Worm (Caenorhabditis elegans) whole organism, mixed stage, embryonic: ENCODE data around the gene M02D8.2.

ENCODE experiments used
- M03D4.4 ChIP-seq: sonication (generic microtip); optimal IDR thresholded peaks from 2 replicates; lab custom pipeline; 2017; ENCODE audit warnings: mild to moderate bottlenecking, missing genetic modification characterization, missing compliant biosample characterization
- bed-3 ChIP-seq: fragments of 200-800 bp; sonication (Bioruptor generic); optimal IDR thresholded peaks from 3 replicates; lab custom pipeline; 2018; ENCODE audit warnings: mild to moderate bottlenecking, missing genetic modification characterization, moderate library complexity, missing compliant biosample characterization
- ceh-39 ChIP-seq: fragments of 150-350 bp; optimal IDR thresholded peaks from 2 replicates; lab custom pipeline; 2014; ENCODE audit warnings: missing biosample characterization, missing genetic modification characterization
- ceh-43 ChIP-seq: fragments of 200-800 bp; sonication (Bioruptor generic); optimal IDR thresholded peaks from 2 replicates; lab custom pipeline; 2018; ENCODE audit warnings: mild to moderate bottlenecking, missing genetic modification characterization, moderate library complexity, missing compliant biosample characterization
- ces-1 ChIP-seq: fragments of 150-350 bp; optimal IDR thresholded peaks from 2 replicates; lab custom pipeline; 2014; ENCODE audit warnings: missing biosample characterization, missing genetic modification reagents, missing genetic modification characterization
- cnd-1 ChIP-seq: fragments of 200-800 bp; sonication (Bioruptor generic); optimal IDR thresholded peaks from 2 replicates; lab custom pipeline; 2018; ENCODE audit warnings: mild to moderate bottlenecking, missing genetic modification characterization, missing compliant biosample characterization
- drap-1 ChIP-seq: fragments of 200-800 bp; sonication (Bioruptor generic); optimal IDR thresholded peaks from 3 replicates; lab custom pipeline; 2018; ENCODE audit warnings: mild to moderate bottlenecking, missing genetic modification characterization, missing compliant biosample characterization
- elt-3 ChIP-seq: fragments of 150-350 bp; optimal IDR thresholded peaks from 2 replicates; lab custom pipeline; 2014; ENCODE audit warnings: missing biosample characterization, missing genetic modification characterization
- flh-1 ChIP-seq: fragments of 200-800 bp; sonication (Bioruptor generic); optimal IDR thresholded peaks from 2 replicates; lab custom pipeline; 2018; ENCODE audit warnings: mild to moderate bottlenecking, missing genetic modification characterization, moderate library complexity, missing compliant biosample characterization
- ham-2 ChIP-seq: fragments of 200-800 bp; sonication (Bioruptor generic); optimal IDR thresholded peaks from 2 replicates; lab custom pipeline; 2018; ENCODE audit warnings: mild to moderate bottlenecking, missing genetic modification characterization, missing compliant biosample characterization
- hlh-1 ChIP-seq: fragments of 150-350 bp; optimal IDR thresholded peaks from 2 replicates; lab custom pipeline; 2014; ENCODE audit warnings: missing biosample characterization, missing genetic modification reagents, missing genetic modification characterization
- lin-13 ChIP-seq: fragments of 150-350 bp; optimal IDR thresholded peaks from 2 replicates; lab custom pipeline; 2014; ENCODE audit warnings: missing biosample characterization, missing genetic modification characterization
- lsy-2 ChIP-seq: fragments of 150-350 bp; optimal IDR thresholded peaks from 2 replicates; lab custom pipeline; 2014; ENCODE audit warnings: missing biosample characterization, missing genetic modification characterization
- mep-1 ChIP-seq: fragments of 150-350 bp; optimal IDR thresholded peaks from 2 replicates; lab custom pipeline; 2017; ENCODE audit warnings: missing biosample characterization, missing genetic modification reagents, missing genetic modification characterization, inconsistent platforms
- mls-2 ChIP-seq: sonication (generic microtip); optimal IDR thresholded peaks from 2 replicates; lab custom pipeline; 2016; ENCODE audit warnings: mild to moderate bottlenecking, missing genetic modification characterization, moderate library complexity, missing compliant biosample characterization
- nhr-2 ChIP-seq: fragments of 150-350 bp; optimal IDR thresholded peaks from 2 replicates; lab custom pipeline; 2014; ENCODE audit warnings: missing biosample characterization, missing genetic modification characterization
- nhr-28 ChIP-seq: fragments of 150-350 bp; optimal IDR thresholded peaks from 2 replicates; lab custom pipeline; 2014; ENCODE audit warnings: missing biosample characterization, missing genetic modification characterization
- pha-4 ChIP-seq: fragments of 150-350 bp; optimal IDR thresholded peaks from 2 replicates; lab custom pipeline; 2018; ENCODE audit warnings: missing biosample characterization, missing genetic modification reagents, missing genetic modification characterization
- sem-2 ChIP-seq: fragments of 200-800 bp; sonication (Bioruptor generic); optimal IDR thresholded peaks from 2 replicates; lab custom pipeline; 2018; ENCODE audit warnings: mild to moderate bottlenecking, missing genetic modification characterization, missing compliant biosample characterization
- snpc-4 ChIP-seq: fragments of 150-350 bp; optimal IDR thresholded peaks from 2 replicates; lab custom pipeline; 2014; ENCODE audit warnings: missing biosample characterization, missing genetic modification characterization
- tbx-8 ChIP-seq: fragments of 200-800 bp; sonication (Bioruptor generic); optimal IDR thresholded peaks from 2 replicates; lab custom pipeline; 2018; ENCODE audit warnings: mild to moderate bottlenecking, missing genetic modification characterization, moderate library complexity, missing compliant biosample characterization
- unc-120 ChIP-seq: sonication (generic microtip); optimal IDR thresholded peaks from 2 replicates; lab custom pipeline; 2017; ENCODE audit warnings: missing genetic modification characterization, missing compliant biosample characterization; ENCODE audit not compliant: poor library complexity, severe bottlenecking
- unc-39 ChIP-seq: fragments of 150-350 bp; optimal IDR thresholded peaks from 2 replicates; lab custom pipeline; 2014; ENCODE audit warnings: missing biosample characterization, missing genetic modification characterization
- unc-62 ChIP-seq: fragments of 150-350 bp; optimal IDR thresholded peaks from 2 replicates; lab custom pipeline; 2014; ENCODE audit warnings: missing biosample characterization, missing genetic modification reagents, missing genetic modification characterization
- ztf-11 ChIP-seq: fragments of 150-350 bp; optimal IDR thresholded peaks from 2 replicates; lab custom pipeline; 2014; ENCODE audit warnings: missing biosample characterization, missing genetic modification characterization

Gene M02D8.2

ce11 chrX:8764044-8764443, 24.6 kb downstream of the M02D8.2 start:
- TF ChIP-seq unc-62 (GFP tag; lab: Kevin White, UChicago) (peak; percentile 13), cnd-1 (tag; lab: Kevin White, UChicago) (no peak), hlh-1 (tag; lab: Kevin White, UChicago) (peak; percentile 81), nhr-2 (tag; lab: Kevin White, UChicago) (no peak), ham-2 (no peak)

ce11 chrX:8770316-8770715, 30.8 kb downstream of the M02D8.2 start:
- TF ChIP-seq ces-1 (peak; percentile 88), lsy-2 (tag; lab: Kevin White, UChicago) (no peak)

ce11 chrX:8778558-8778957, 39.1 kb downstream of the M02D8.2 start, which contains the start of gene ZK721.4:
Gene ZK721.4, plus strand, starts transcription at chrX:8778858.
- no peak for TF ChIP-seq bed-3 (GFP tag; lab: Kevin White, UChicago)

ce11 chrX:8784234-8784633, 44.8 kb downstream of the M02D8.2 start, which contains the start of gene ZK721.3:
Gene ZK721.3, plus strand, starts transcription at chrX:8784534.
- TF ChIP-seq sem-2 = no peak
- no peak for TF ChIP-seq M03D4.4 (tag; lab: Kevin White, UChicago)
- TF ChIP-seq, all 35 proteins: peak for 0

- TF ChIP-seq ceh-39 (tag; lab: Kevin White, UChicago) = no peak
- TF ChIP-seq hlh-1 (tag; lab: Kevin White, UChicago) = peak; percentile 93
- TF ChIP-seq elt-3 = no peak
Measured at ce11 chrX:8786687-8787086, 47.2 kb downstream of the M02D8.2 start.

- no peak for TF ChIP-seq tbx-8
- no peak for TF ChIP-seq mep-1 (tag; lab: Kevin White, UChicago)
- peak; percentile 35 for TF ChIP-seq hlh-1 (tag; lab: Kevin White, UChicago)
- TF ChIP-seq unc-39 (tag; lab: Kevin White, UChicago) = no peak
- TF ChIP-seq unc-120 = peak; percentile 27
Measured at ce11 chrX:8787689-8788222, 48.3 kb downstream of the M02D8.2 start.

ce11 chrX:8789014-8789506, 49.6 kb downstream of the M02D8.2 start, which contains the start of gene unc-27:
Gene unc-27, plus strand, starts transcription at chrX:8789456.
- no peak for TF ChIP-seq flh-1 (GFP tag; lab: Kevin White, UChicago)
- TF ChIP-seq nhr-28 (tag; lab: Kevin White, UChicago) = no peak
- TF ChIP-seq snpc-4 (tag; lab: Kevin White, UChicago) = no peak
- TF ChIP-seq pha-4 (tag; lab: Kevin White, UChicago) = no peak
- no peak for TF ChIP-seq lin-13 (tag; lab: Kevin White, UChicago)
- TF ChIP-seq M03D4.4 (tag; lab: Kevin White, UChicago) = no peak
- TF ChIP-seq ceh-43 (GFP tag; lab: Kevin White, UChicago) = no peak
- TF ChIP-seq ztf-11 = no peak
- no peak for TF ChIP-seq tbx-8
- peak; percentile 97 for TF ChIP-seq unc-120
- no peak for TF ChIP-seq drap-1
- TF ChIP-seq hlh-1 (tag; lab: Kevin White, UChicago) = peak; percentile 100
- no peak for TF ChIP-seq unc-39 (tag; lab: Kevin White, UChicago)
- TF ChIP-seq unc-62 (GFP tag; lab: Kevin White, UChicago) = peak; percentile 80
- TF ChIP-seq bed-3 (GFP tag; lab: Kevin White, UChicago) = no peak
- no peak for TF ChIP-seq mls-2
- no peak for TF ChIP-seq ces-1
